Worm (Caenorhabditis elegans) whole organism, midembryonic: ENCODE measurements around the gene sre-5.

Experiments used
- T22C8.4 ChIP-seq: fragments of 200-800 bp; sonication (Bioruptor generic); IDR thresholded peaks from 2 replicates; pipeline ENCODE4 v1.3.6; 2022; ENCODE audit warnings: missing genetic modification characterization, missing compliant biosample characterization
- cog-1 ChIP-seq: sonication (generic microtip); optimal IDR thresholded peaks from 2 replicates; lab custom pipeline; 2016; ENCODE audit warnings: missing genetic modification characterization, missing compliant biosample characterization
- flt-1 ChIP-seq: fragments of 200-800 bp; sonication (Bioruptor generic); IDR thresholded peaks from 2 replicates; pipeline ENCODE4 v1.3.6; 2022; ENCODE audit warnings: missing genetic modification characterization, missing compliant biosample characterization
- klf-2 ChIP-seq: fragments of 200-800 bp; sonication (Bioruptor generic); conservative IDR thresholded peaks from 2 replicates; pipeline ENCODE4 v1.3.6; 2022; ENCODE audit warnings: missing genetic modification reagents, missing genetic modification characterization, missing compliant biosample characterization
- med-1 ChIP-seq: sonication (generic microtip); optimal IDR thresholded peaks from 2 replicates; lab custom pipeline; 2017; ENCODE audit warnings: missing genetic modification characterization, mild to moderate bottlenecking, missing compliant biosample characterization, antibody characterized with exemption, missing genetic modification reagents; ENCODE audit not compliant: insufficient read depth
- ref-1 ChIP-seq: fragments of 200-800 bp; sonication (Bioruptor generic); conservative IDR thresholded peaks from 2 replicates; pipeline ENCODE4 v1.3.6; 2022; ENCODE audit warnings: missing genetic modification reagents, missing genetic modification characterization, missing compliant biosample characterization
- ztf-23 ChIP-seq: fragments of 200-800 bp; sonication (Bioruptor generic); IDR thresholded peaks from 2 replicates; pipeline ENCODE4 v1.3.6; 2022; ENCODE audit warnings: missing genetic modification reagents, missing genetic modification characterization, missing compliant biosample characterization
- ztf-29 ChIP-seq: fragments of 200-800 bp; sonication (Bioruptor generic); IDR thresholded peaks from 2 replicates; pipeline ENCODE4 v1.3.6; 2022; ENCODE audit warnings: missing genetic modification reagents, missing genetic modification characterization, missing compliant biosample characterization

- TF ChIP-seq ztf-29 (GFP tag; lab: Robert Waterston, UW) (no peak), ztf-23 (GFP tag; lab: Robert Waterston, UW) (no peak), ref-1 (GFP tag; lab: Robert Waterston, UW) (no peak), flt-1 (GFP tag; lab: Robert Waterston, UW) (no peak), T22C8.4 (GFP tag; lab: Robert Waterston, UW) (no peak), klf-2 (no peak), med-1 (GFP tag; lab: Kevin White, UChicago) (no peak), cog-1 (tag; lab: Kevin White, UChicago) (no peak)
Observed at ce11 chrIV:3564901-3565300, at the start of gene sre-5.
